Fruit fly (Drosophila melanogaster): ENCODE measurements around the gene emei.

The emei gene

dm6 chr3L:11118627-11119395 lies 9.3 kb downstream of the emei start (continued):
- TF ChIP-seq onecut (GFP tag; IDR thresholded peaks at IDR 0.05) (peak; percentile 84), Lpt (GFP tag; optimal IDR thresholded peaks at IDR 0.05) (no peak), CG1602 (GFP tag; optimal IDR thresholded peaks at IDR 0.05) (peak; percentile 44), Fer2 (tag; optimal IDR thresholded peaks at IDR 0.05) (peak; percentile 51), Asciz (GFP tag; optimal IDR thresholded peaks at IDR 0.05) (peak; percentile 84), chn (GFP tag; optimal IDR thresholded peaks at IDR 0.05) (no peak), CG6175 (GFP tag; IDR thresholded peaks at IDR 0.05) (peak; percentile 72; the same call in 1 of the 3 replicates), disco-r (GFP tag; optimal IDR thresholded peaks at IDR 0.05) (peak; percentile 76), Doc3 (GFP tag; IDR thresholded peaks at IDR 0.05; ENCODE audit: partially characterized antibody) (peak; percentile 43; the same call in 1 of the 3 replicates), CG17802 (tag; optimal IDR thresholded peaks at IDR 0.05) (no peak), ewg (GFP tag; optimal IDR thresholded peaks at IDR 0.05) (peak; percentile 90), pros (GFP tag; optimal IDR thresholded peaks at IDR 0.05) (peak; percentile 68), sna (GFP tag; IDR thresholded peaks at IDR 0.05; ENCODE audit: partially characterized antibody) (no peak), tup (GFP tag; optimal IDR thresholded peaks at IDR 0.05) (peak; percentile 31), ab (GFP tag; optimal IDR thresholded peaks at IDR 0.05) (no peak), NfI (GFP tag; optimal IDR thresholded peaks at IDR 0.05) (peak; percentile 65), en (GFP tag; optimal IDR thresholded peaks at IDR 0.05) (peak; percentile 47), insv (GFP tag; optimal IDR thresholded peaks at IDR 0.05) (peak in 1 of 2 experiments; percentile 78), Drgx (GFP tag; IDR thresholded peaks at IDR 0.05) (peak; percentile 53; the same call in 1 of the 2 replicates), Rx (GFP tag; IDR thresholded peaks at IDR 0.05) (no peak), fd3F (GFP tag; optimal IDR thresholded peaks at IDR 0.05) (peak; percentile 61), crc (GFP tag; optimal IDR thresholded peaks at IDR 0.05) (peak; percentile 64), CG1529 (GFP tag; optimal IDR thresholded peaks at IDR 0.05) (peak; percentile 72), lab (GFP tag; optimal IDR thresholded peaks at IDR 0.05) (peak; percentile 92), seq (GFP tag; IDR thresholded peaks at IDR 0.05) (peak; percentile 80), ac (GFP tag; optimal IDR thresholded peaks at IDR 0.05) (peak; percentile 70), Dll (GFP tag; IDR thresholded peaks at IDR 0.05; ENCODE audit: partially characterized antibody) (no peak), otp (GFP tag; IDR thresholded peaks at IDR 0.05) (peak; percentile 65; the same call in 1 of the 3 replicates), ftz-f1 (GFP tag; optimal IDR thresholded peaks at IDR 0.05) (peak; percentile 19), gsb (GFP tag; IDR thresholded peaks at IDR 0.05) (peak; percentile 59; the same call in 1 of the 2 replicates), CG17186 (GFP tag; optimal IDR thresholded peaks at IDR 0.05) (peak; percentile 47), her (GFP tag; optimal IDR thresholded peaks at IDR 0.05) (peak; percentile 1), NC2α (GFP tag; optimal IDR thresholded peaks at IDR 0.05) (peak; percentile 69), CG12659 (GFP tag; optimal IDR thresholded peaks at IDR 0.05) (peak; percentile 56), scrt (GFP tag; optimal IDR thresholded peaks at IDR 0.05) (peak; percentile 78), CG1233 (GFP tag; optimal IDR thresholded peaks at IDR 0.05) (peak; percentile 91), eyg (GFP tag; optimal IDR thresholded peaks at IDR 0.05) (peak; percentile 33), NK7.1 (GFP tag; optimal IDR thresholded peaks at IDR 0.05) (peak; percentile 40), B-H2 (GFP tag; optimal IDR thresholded peaks at IDR 0.05) (peak; percentile 92), CG4282 (GFP tag; optimal IDR thresholded peaks at IDR 0.05) (peak; percentile 24), CG13894 (tag; optimal IDR thresholded peaks at IDR 0.05) (peak; percentile 81), Hr78 (GFP tag; optimal IDR thresholded peaks at IDR 0.05) (no peak), esg (GFP tag; conservative IDR thresholded peaks at IDR 0.05) (no peak), pho (GFP tag; optimal IDR thresholded peaks at IDR 0.05) (peak; percentile 69), sisA (GFP tag; IDR thresholded peaks at IDR 0.05) (no peak), YL-1 (GFP tag; optimal IDR thresholded peaks at IDR 0.05) (peak; percentile 91), CG32532 (GFP tag; IDR thresholded peaks at IDR 0.05) (peak; percentile 38; the same call in 1 of the 2 replicates), CG6854 (GFP tag; optimal IDR thresholded peaks at IDR 0.05) (peak; percentile 71), CG1792 (GFP tag; optimal IDR thresholded peaks at IDR 0.05) (peak; percentile 69)
